Fruit fly (Drosophila melanogaster) whole organism, wandering third instar larva: Measurements from ENCODE around the gene dpr16.

ENCODE experiments used
- Abd-B ChIP-seq: fragments of >200 bp; optimal IDR thresholded peaks from 2 replicates; lab custom pipeline; 2017; ENCODE audit warnings: missing biosample characterization, missing genetic modification characterization
- CG32264 ChIP-seq: fragments of 200-800 bp; sonication (Bioruptor generic); optimal IDR thresholded peaks from 2 replicates; lab custom pipeline; 2016; ENCODE audit warnings: missing biosample characterization, missing genetic modification characterization
- CG9705 ChIP-seq: fragments of 200-800 bp; sonication (Bioruptor generic); optimal IDR thresholded peaks from 2 replicates; lab custom pipeline; 2018; ENCODE audit warnings: missing biosample characterization, mild to moderate bottlenecking, missing genetic modification characterization
- Dfd ChIP-seq: fragments of >200 bp; optimal IDR thresholded peaks from 2 replicates; lab custom pipeline; 2017; ENCODE audit warnings: missing biosample characterization, missing genetic modification characterization
- Dif ChIP-seq: fragments of 200-275, 200-300 bp; sonication (Bioruptor generic); optimal IDR thresholded peaks from 2 replicates; lab custom pipeline; 2018; ENCODE audit warnings: missing biosample characterization, missing genetic modification characterization; ENCODE audit not compliant: partially characterized antibody
- GATAd ChIP-seq: sonication (Bioruptor generic); optimal IDR thresholded peaks from 2 replicates; lab custom pipeline; 2016; ENCODE audit warnings: missing biosample characterization, missing genetic modification characterization
- HLH106 ChIP-seq: fragments of 200-800 bp; optimal IDR thresholded peaks from 3 replicates; lab custom pipeline; 2019; ENCODE audit warnings: missing biosample characterization, mild to moderate bottlenecking, missing genetic modification characterization, moderate library complexity
- Hnf4 ChIP-seq: fragments of 200-800 bp; sonication (Bioruptor generic); optimal IDR thresholded peaks from 2 replicates; lab custom pipeline; 2016; ENCODE audit warnings: missing biosample characterization, mild to moderate bottlenecking, missing genetic modification characterization
- Hr78 ChIP-seq: fragments of >200 bp; optimal IDR thresholded peaks from 2 replicates; lab custom pipeline; 2017; ENCODE audit warnings: missing biosample characterization, missing genetic modification characterization
- Hr83 ChIP-seq: fragments of 200-300 bp; sonication (Bioruptor generic); optimal IDR thresholded peaks from 2 replicates; lab custom pipeline; 2016; ENCODE audit warnings: missing biosample characterization, mild to moderate bottlenecking, missing genetic modification characterization, moderate library complexity; ENCODE audit not compliant: poor library complexity, severe bottlenecking
- Jra ChIP-seq: sonication (Bioruptor generic); optimal IDR thresholded peaks from 2 replicates; lab custom pipeline; 2016; ENCODE audit warnings: missing biosample characterization, missing genetic modification characterization
- Mio ChIP-seq: sonication (Bioruptor generic); optimal IDR thresholded peaks from 2 replicates; lab custom pipeline; 2016; ENCODE audit warnings: missing biosample characterization, missing genetic modification characterization
- Myc ChIP-seq: fragments of >200 bp; optimal IDR thresholded peaks from 2 replicates; lab custom pipeline; 2017
- N ChIP-seq: fragments of >200 bp; optimal IDR thresholded peaks from 2 replicates; lab custom pipeline; 2018; ENCODE audit warnings: missing biosample characterization, missing external identifiers, missing genetic modification characterization
- OdsH ChIP-seq: fragments of 200-800 bp; sonication (Bioruptor generic); optimal IDR thresholded peaks from 2 replicates; lab custom pipeline; 2016; ENCODE audit warnings: missing biosample characterization, mild to moderate bottlenecking, missing genetic modification characterization
- Rel ChIP-seq, 2 experiments: fragments of 200-800 bp; sonication (Bioruptor generic) in 1 of 2; optimal IDR thresholded peaks; 2 replicates in 1 of 2; 3 replicates in 1 of 2; lab custom pipeline; 2016 to 2019; ENCODE audit warnings: mild to moderate bottlenecking in 2 of 2, missing biosample characterization in 2 of 2, missing genetic modification characterization in 2 of 2, moderate library complexity in 1 of 2
- Sp1 ChIP-seq: fragments of 200-800 bp; sonication (Bioruptor generic); optimal IDR thresholded peaks from 3 replicates; lab custom pipeline; 2019; ENCODE audit warnings: missing biosample characterization, mild to moderate bottlenecking, missing genetic modification characterization, moderate library complexity
- Vsx2 ChIP-seq: fragments of 200-300, 225-300 bp; sonication (Bioruptor generic); optimal IDR thresholded peaks from 2 replicates; lab custom pipeline; 2018; ENCODE audit warnings: missing biosample characterization, missing genetic modification characterization; ENCODE audit not compliant: partially characterized antibody
- br ChIP-seq: fragments of 200-800 bp; sonication (Bioruptor generic); optimal IDR thresholded peaks from 2 replicates; lab custom pipeline; 2016; ENCODE audit warnings: missing biosample characterization, missing genetic modification characterization
- brk ChIP-seq: fragments of 200-800 bp; sonication (Bioruptor generic); optimal IDR thresholded peaks from 2 replicates; lab custom pipeline; 2016; ENCODE audit warnings: missing biosample characterization, mild to moderate bottlenecking, missing genetic modification characterization
- dl ChIP-seq, 2 experiments: fragments of 175-275, 200-275 bp in 1 of 2; fragments of 200-275 bp in 1 of 2; sonication (Bioruptor generic); optimal IDR thresholded peaks; lab custom pipeline; 2018; ENCODE audit warnings: mild to moderate bottlenecking in 2 of 2, missing biosample characterization in 2 of 2, missing genetic modification characterization in 2 of 2, moderate library complexity in 2 of 2; ENCODE audit not compliant: partially characterized antibody in 2 of 2, insufficient read depth in 1 of 2
- dmrt93B ChIP-seq: fragments of 200-800 bp; sonication (Bioruptor generic); optimal IDR thresholded peaks from 2 replicates; lab custom pipeline; 2018; ENCODE audit warnings: missing biosample characterization, mild to moderate bottlenecking, missing genetic modification characterization
- dsf ChIP-seq: sonication (Bioruptor generic); optimal IDR thresholded peaks from 2 replicates; lab custom pipeline; 2016; ENCODE audit warnings: missing biosample characterization, missing genetic modification characterization, borderline replicate concordance
- ey ChIP-seq: fragments of 200-800 bp; sonication (Bioruptor generic); optimal IDR thresholded peaks from 2 replicates; lab custom pipeline; 2016; ENCODE audit warnings: missing biosample characterization, missing genetic modification characterization
- fru ChIP-seq: fragments of 200-800 bp; sonication (Bioruptor generic); optimal IDR thresholded peaks from 3 replicates; lab custom pipeline; 2016; ENCODE audit warnings: missing biosample characterization, mild to moderate bottlenecking, missing genetic modification characterization
- h ChIP-seq: fragments of 200-800 bp; sonication (Bioruptor generic); optimal IDR thresholded peaks from 3 replicates; lab custom pipeline; 2016; ENCODE audit warnings: missing biosample characterization, mild to moderate bottlenecking, missing genetic modification characterization
- jim ChIP-seq: fragments of 175-275, 200-325 bp; sonication (Bioruptor generic); optimal IDR thresholded peaks from 2 replicates; lab custom pipeline; 2016; ENCODE audit warnings: missing biosample characterization, mild to moderate bottlenecking, missing genetic modification characterization
- lola ChIP-seq: fragments of >200 bp; optimal IDR thresholded peaks from 2 replicates; lab custom pipeline; 2017; ENCODE audit warnings: missing biosample characterization, missing genetic modification characterization
- psq ChIP-seq: fragments of 200-800 bp; sonication (Bioruptor generic); optimal IDR thresholded peaks from 3 replicates; lab custom pipeline; 2017; ENCODE audit warnings: missing biosample characterization, mild to moderate bottlenecking, missing genetic modification characterization, moderate library complexity
- rgr ChIP-seq: fragments of 200-800 bp; sonication (Bioruptor generic); optimal IDR thresholded peaks from 3 replicates; lab custom pipeline; 2016; ENCODE audit warnings: missing biosample characterization, mild to moderate bottlenecking, missing genetic modification characterization
- sage ChIP-seq: fragments of 200-800 bp; sonication (Bioruptor generic); optimal IDR thresholded peaks from 2 replicates; lab custom pipeline; 2016; ENCODE audit warnings: missing biosample characterization, mild to moderate bottlenecking, missing genetic modification characterization
- sv ChIP-seq: fragments of 200-800 bp; sonication (Bioruptor generic); optimal IDR thresholded peaks from 3 replicates; lab custom pipeline; 2016; ENCODE audit warnings: missing biosample characterization, missing genetic modification characterization
- tai ChIP-seq: sonication (Bioruptor generic); optimal IDR thresholded peaks from 2 replicates; lab custom pipeline; 2016; ENCODE audit warnings: missing biosample characterization, missing genetic modification characterization
- usp ChIP-seq: fragments of >200 bp; optimal IDR thresholded peaks from 2 replicates; lab custom pipeline; 2017; ENCODE audit warnings: missing biosample characterization, missing genetic modification characterization

The dpr16 gene

dm6 chr3R:5216308-5216765 lies 65.6 kb downstream of the dpr16 start:
- TF ChIP-seq lola (GFP tag; lab: Kevin White, UChicago) (no peak), fru (no peak), Mio (GFP tag; lab: Kevin White, UChicago) (no peak), Sp1 (GFP tag; lab: Kevin White, UChicago) (no peak), usp (GFP tag; lab: Kevin White, UChicago) (no peak), psq (GFP tag; lab: Kevin White, UChicago) (peak; percentile 82), Rel (GFP tag; optimal IDR thresholded peaks at IDR 0.05; lab: Kevin White, UChicago) (no peak), Rel (tag; optimal IDR thresholded peaks at IDR 0.05; lab: Kevin White, UChicago) (no peak), Dif (peak; percentile 77), Hr83 (GFP tag; lab: Kevin White, UChicago) (no peak), OdsH (GFP tag; lab: Kevin White, UChicago) (no peak), dsf (GFP tag; lab: Kevin White, UChicago) (no peak), dl (GFP tag; optimal IDR thresholded peaks at IDR 0.05; lab: Kevin White, UChicago; ENCODE audit: insufficient read depth in 1 of 2, partially characterized antibody in 2 of 2) (peak in 1 of 2 experiments; percentile 69), Vsx2 (GFP tag; lab: Kevin White, UChicago) (no peak), HLH106 (tag; lab: Kevin White, UChicago) (no peak), sage (GFP tag; lab: Kevin White, UChicago) (no peak), Jra (GFP tag; lab: Kevin White, UChicago) (no peak)

dm6 chr3R:5217278-5217714 lies 66.6 kb downstream of the dpr16 start, which contains the start of gene cno:
Gene cno, minus strand, starts transcription at chr3R:5217456.
- no peak for TF ChIP-seq tai
- no peak for TF ChIP-seq fru
- TF ChIP-seq Mio (GFP tag; lab: Kevin White, UChicago): no peak
- no peak for TF ChIP-seq Jra (GFP tag; lab: Kevin White, UChicago)
- TF ChIP-seq usp (GFP tag; lab: Kevin White, UChicago): no peak
- peak; percentile 56 for TF ChIP-seq Hr83 (GFP tag; lab: Kevin White, UChicago)
- TF ChIP-seq sage (GFP tag; lab: Kevin White, UChicago): no peak
- peak; percentile 43 for TF ChIP-seq Sp1 (GFP tag; lab: Kevin White, UChicago)
- peak; percentile 62 for TF ChIP-seq Dif
- TF ChIP-seq OdsH (GFP tag; lab: Kevin White, UChicago): no peak
- TF ChIP-seq ey (GFP tag; lab: Kevin White, UChicago): no peak
- no peak for TF ChIP-seq brk (GFP tag; lab: Kevin White, UChicago)
- TF ChIP-seq CG9705 (GFP tag; lab: Kevin White, UChicago): no peak
- TF ChIP-seq GATAd: no peak
- no peak for TF ChIP-seq Vsx2 (GFP tag; lab: Kevin White, UChicago)
- peak; percentile 20 for TF ChIP-seq Myc (lab: Kevin White, UChicago)
- no peak for TF ChIP-seq jim (GFP tag; lab: Kevin White, UChicago)
- TF ChIP-seq Hr78 (GFP tag; lab: Kevin White, UChicago): no peak
- TF ChIP-seq Hnf4: peak; percentile 42
- peak; percentile 3 for TF ChIP-seq h (GFP tag; lab: Kevin White, UChicago)
- TF ChIP-seq CG32264 (GFP tag; lab: Kevin White, UChicago): no peak
- TF ChIP-seq sv (GFP tag; lab: Kevin White, UChicago): no peak
- no peak for TF ChIP-seq Dfd (GFP tag; lab: Kevin White, UChicago)
- TF ChIP-seq dmrt93B (GFP tag; lab: Kevin White, UChicago): no peak
- peak; percentile 1 for TF ChIP-seq br
- TF ChIP-seq Rel (GFP tag; optimal IDR thresholded peaks at IDR 0.05; lab: Kevin White, UChicago): no peak
- TF ChIP-seq Rel (tag; optimal IDR thresholded peaks at IDR 0.05; lab: Kevin White, UChicago): peak; percentile 28
- TF ChIP-seq N: no peak
- TF ChIP-seq psq (GFP tag; lab: Kevin White, UChicago): no peak
- TF ChIP-seq rgr (GFP tag; lab: Kevin White, UChicago): no peak
- TF ChIP-seq Abd-B (GFP tag; lab: Kevin White, UChicago): no peak

- TF ChIP-seq Vsx2 (GFP tag; lab: Kevin White, UChicago) (no peak), Mio (GFP tag; lab: Kevin White, UChicago) (no peak), lola (GFP tag; lab: Kevin White, UChicago) (no peak), usp (GFP tag; lab: Kevin White, UChicago) (no peak)
Observed at dm6 chr3R:5219466-5219865, 68.8 kb downstream of the dpr16 start, which contains the start of the genes Prosbeta2R2 and CG1116. Gene Prosbeta2R2, minus strand, starts transcription at chr3R:5219528. Gene CG1116, plus strand, starts transcription at chr3R:5219657.
